Worm (Caenorhabditis elegans) whole organism, midembryonic: ENCODE data around the gene nhr-221.

ENCODE experiments used
- T22C8.4 ChIP-seq: fragments of 200-800 bp; sonication (Bioruptor generic); IDR thresholded peaks from 2 replicates; pipeline ENCODE4 v1.3.6; 2022; ENCODE audit warnings: missing genetic modification characterization, missing compliant biosample characterization
- cog-1 ChIP-seq: sonication (generic microtip); optimal IDR thresholded peaks from 2 replicates; lab custom pipeline; 2016; ENCODE audit warnings: missing genetic modification characterization, missing compliant biosample characterization
- med-1 ChIP-seq: sonication (generic microtip); optimal IDR thresholded peaks from 2 replicates; lab custom pipeline; 2017; ENCODE audit warnings: missing genetic modification characterization, mild to moderate bottlenecking, missing compliant biosample characterization, antibody characterized with exemption, missing genetic modification reagents; ENCODE audit not compliant: insufficient read depth
- ref-1 ChIP-seq: fragments of 200-800 bp; sonication (Bioruptor generic); conservative IDR thresholded peaks from 2 replicates; pipeline ENCODE4 v1.3.6; 2022; ENCODE audit warnings: missing genetic modification reagents, missing genetic modification characterization, missing compliant biosample characterization
- tab-1 ChIP-seq: fragments of 200-800 bp; sonication (Bioruptor generic); IDR thresholded peaks from 2 replicates; pipeline ENCODE4 v1.3.6; 2022; ENCODE audit warnings: missing genetic modification characterization, missing compliant biosample characterization
- ztf-29 ChIP-seq: fragments of 200-800 bp; sonication (Bioruptor generic); IDR thresholded peaks from 2 replicates; pipeline ENCODE4 v1.3.6; 2022; ENCODE audit warnings: missing genetic modification reagents, missing genetic modification characterization, missing compliant biosample characterization

ce11 chrV:3505745-3506144, 29.4 kb downstream of the nhr-221 start:
- no peak for TF ChIP-seq T22C8.4 (GFP tag; lab: Robert Waterston, UW)
- TF ChIP-seq tab-1 (GFP tag; lab: Robert Waterston, UW), result no peak
- TF ChIP-seq med-1, result no peak
- no peak for TF ChIP-seq cog-1 (tag; lab: Kevin White, UChicago)
- no peak for TF ChIP-seq ztf-29 (GFP tag; lab: Robert Waterston, UW)
- TF ChIP-seq ref-1 (GFP tag; lab: Robert Waterston, UW), result no peak
